Worm (Caenorhabditis elegans) whole organism, L3 larva: ENCODE data around the gene C18H7.1.

Source experiments
- R02D3.7 ChIP-seq: fragments of 150-350 bp; optimal IDR thresholded peaks from 2 replicates; lab custom pipeline; 2014; ENCODE audit warnings: missing biosample characterization, missing genetic modification characterization
- ZK546.5 ChIP-seq: sonication (generic microtip); optimal IDR thresholded peaks from 2 replicates; lab custom pipeline; 2017; ENCODE audit warnings: missing biosample characterization, missing genetic modification characterization
- ama-1 ChIP-seq: fragments of 150-350 bp; optimal IDR thresholded peaks from 2 replicates; lab custom pipeline; 2018
- ceh-28 ChIP-seq: fragments of 150-350 bp; optimal IDR thresholded peaks from 2 replicates; lab custom pipeline; 2014; ENCODE audit warnings: missing biosample characterization, missing genetic modification reagents, missing genetic modification characterization
- ceh-9 ChIP-seq: sonication (generic microtip); optimal IDR thresholded peaks from 2 replicates; lab custom pipeline; 2018; ENCODE audit warnings: missing biosample characterization, missing genetic modification characterization
- egl-5 ChIP-seq: fragments of 150-350 bp; optimal IDR thresholded peaks from 2 replicates; lab custom pipeline; 2017; ENCODE audit warnings: missing biosample characterization, missing genetic modification reagents, missing genetic modification characterization, inconsistent platforms
- elt-1 ChIP-seq: fragments of 150-350 bp; optimal IDR thresholded peaks from 2 replicates; lab custom pipeline; 2014; ENCODE audit warnings: missing biosample characterization, missing genetic modification characterization
- elt-2 ChIP-seq: sonication (generic microtip); optimal IDR thresholded peaks from 2 replicates; lab custom pipeline; 2016; ENCODE audit warnings: missing genetic modification reagents, mild to moderate bottlenecking, missing genetic modification characterization, missing compliant biosample characterization
- eor-1 ChIP-seq, 2 experiments: fragments of 150-350 bp; optimal IDR thresholded peaks; 2 replicates each; lab custom pipeline; 2014 to 2018; ENCODE audit warnings: missing biosample characterization in 2 of 2, missing genetic modification characterization in 2 of 2
- fkh-10 ChIP-seq: sonication (generic microtip); optimal IDR thresholded peaks from 2 replicates; lab custom pipeline; 2017; ENCODE audit warnings: missing biosample characterization, missing genetic modification reagents, missing genetic modification characterization
- fkh-2 ChIP-seq: fragments of 150-350 bp; optimal IDR thresholded peaks from 2 replicates; lab custom pipeline; 2014; ENCODE audit warnings: missing biosample characterization, missing genetic modification reagents, missing genetic modification characterization
- hmg-11 ChIP-seq: sonication (generic microtip); optimal IDR thresholded peaks from 2 replicates; lab custom pipeline; 2016; ENCODE audit warnings: missing genetic modification characterization, missing compliant biosample characterization
- jun-1 ChIP-seq: fragments of 150-350 bp; optimal IDR thresholded peaks from 2 replicates; lab custom pipeline; 2014; ENCODE audit warnings: missing biosample characterization, missing genetic modification reagents, missing genetic modification characterization
- lin-15B ChIP-seq: fragments of 150-350 bp; optimal IDR thresholded peaks from 2 replicates; lab custom pipeline; 2014; ENCODE audit warnings: missing biosample characterization, missing genetic modification characterization
- lin-39 ChIP-seq: fragments of 150-350 bp; optimal IDR thresholded peaks from 2 replicates; lab custom pipeline; 2018; ENCODE audit warnings: missing biosample characterization, missing genetic modification reagents, missing genetic modification characterization
- mdl-1 ChIP-seq: fragments of 150-350 bp; optimal IDR thresholded peaks from 2 replicates; lab custom pipeline; 2014; ENCODE audit warnings: missing biosample characterization, missing genetic modification characterization
- nfya-1 ChIP-seq: sonication (generic microtip); optimal IDR thresholded peaks from 2 replicates; lab custom pipeline; 2017; ENCODE audit warnings: missing genetic modification characterization, mild to moderate bottlenecking, missing compliant biosample characterization, antibody characterized with exemption, moderate library complexity; ENCODE audit not compliant: insufficient read depth
- nhr-11 ChIP-seq: fragments of 150-350 bp; optimal IDR thresholded peaks from 2 replicates; lab custom pipeline; 2014; ENCODE audit warnings: missing biosample characterization, missing genetic modification characterization
- nhr-12 ChIP-seq: fragments of 150-350 bp; optimal IDR thresholded peaks from 2 replicates; lab custom pipeline; 2014; ENCODE audit warnings: missing biosample characterization, missing genetic modification characterization
- nhr-23 ChIP-seq: fragments of 150-350 bp; optimal IDR thresholded peaks from 2 replicates; lab custom pipeline; 2014; ENCODE audit warnings: missing biosample characterization, missing genetic modification reagents, missing genetic modification characterization
- nhr-237 ChIP-seq: fragments of 150-350 bp; optimal IDR thresholded peaks from 2 replicates; lab custom pipeline; 2014; ENCODE audit warnings: missing biosample characterization, missing genetic modification characterization
- nhr-25 ChIP-seq: sonication (generic microtip); optimal IDR thresholded peaks from 2 replicates; lab custom pipeline; 2017; ENCODE audit warnings: missing biosample characterization, missing genetic modification characterization
- nhr-28 ChIP-seq: fragments of 150-350 bp; optimal IDR thresholded peaks from 2 replicates; lab custom pipeline; 2014; ENCODE audit warnings: missing biosample characterization, missing genetic modification characterization
- nhr-43 ChIP-seq: sonication (generic microtip); optimal IDR thresholded peaks from 2 replicates; lab custom pipeline; 2016; ENCODE audit warnings: mild to moderate bottlenecking, missing genetic modification characterization, missing compliant biosample characterization; ENCODE audit not compliant: poor library complexity, severe bottlenecking
- nhr-67 ChIP-seq: fragments of 150-350 bp; optimal IDR thresholded peaks from 2 replicates; lab custom pipeline; 2014; ENCODE audit warnings: missing biosample characterization, missing genetic modification characterization
- nhr-77 ChIP-seq: fragments of 150-350 bp; optimal IDR thresholded peaks from 2 replicates; lab custom pipeline; 2014; ENCODE audit warnings: missing biosample characterization, missing genetic modification characterization
- pha-4 ChIP-seq: fragments of 150-350 bp; optimal IDR thresholded peaks from 2 replicates; lab custom pipeline; 2014; ENCODE audit warnings: missing biosample characterization, missing genetic modification reagents, missing genetic modification characterization
- pqm-1 ChIP-seq: fragments of 150-350 bp; optimal IDR thresholded peaks from 2 replicates; lab custom pipeline; 2017; ENCODE audit warnings: missing biosample characterization, missing genetic modification characterization, inconsistent platforms
- skn-1 ChIP-seq: fragments of 150-350 bp; optimal IDR thresholded peaks from 2 replicates; lab custom pipeline; 2014; ENCODE audit warnings: missing biosample characterization, missing genetic modification characterization
- snpc-4 ChIP-seq: fragments of 150-350 bp; optimal IDR thresholded peaks from 2 replicates; lab custom pipeline; 2014; ENCODE audit warnings: missing biosample characterization, missing genetic modification characterization
- tbx-2 ChIP-seq: sonication (generic microtip); optimal IDR thresholded peaks from 2 replicates; lab custom pipeline; 2016; ENCODE audit warnings: mild to moderate bottlenecking, missing genetic modification characterization, missing compliant biosample characterization
- unc-39 ChIP-seq: sonication (generic microtip); optimal IDR thresholded peaks from 4 replicates; lab custom pipeline; 2017; ENCODE audit warnings: missing biosample characterization, missing genetic modification characterization
- unc-62 ChIP-seq: fragments of 150-350 bp; sonication (generic microtip); optimal IDR thresholded peaks from 4 replicates; lab custom pipeline; 2014; ENCODE audit warnings: missing biosample characterization, missing genetic modification reagents, missing genetic modification characterization
- ztf-11 ChIP-seq: fragments of 150-350 bp; optimal IDR thresholded peaks from 2 replicates; lab custom pipeline; 2014; ENCODE audit warnings: missing biosample characterization, missing genetic modification characterization
- ztf-4 ChIP-seq: fragments of 150-350 bp; optimal IDR thresholded peaks from 2 replicates; lab custom pipeline; 2014; ENCODE audit warnings: missing biosample characterization, missing genetic modification characterization

Gene C18H7.1

DNA sequence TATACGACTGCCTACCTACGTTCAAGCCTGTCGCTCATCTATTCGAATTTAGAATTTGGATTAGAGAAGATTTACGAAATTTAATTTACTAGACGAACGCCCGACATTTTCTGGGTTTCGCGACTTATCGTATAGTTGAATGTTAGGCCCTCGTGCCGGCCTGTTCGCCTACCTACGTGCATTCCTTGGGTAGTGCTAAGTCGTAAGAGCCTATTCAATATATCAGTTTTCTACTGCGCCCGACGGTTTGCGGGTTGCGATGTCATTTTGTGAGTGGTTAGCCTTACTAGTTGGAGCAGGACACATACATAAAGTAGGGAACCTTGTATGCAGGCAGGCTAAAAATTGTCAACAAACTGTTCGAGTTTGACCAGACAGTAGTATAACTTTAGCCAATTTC lies 7.6 kb downstream of the C18H7.1 start:
- no peak for TF ChIP-seq fkh-10
- no peak for TF ChIP-seq nhr-67
- no peak for TF ChIP-seq nhr-12
- TF ChIP-seq ceh-28 (tag; lab: Kevin White, UChicago) = no peak
- TF ChIP-seq ZK546.5 = no peak
- no peak for TF ChIP-seq nhr-11 (tag; lab: Kevin White, UChicago)
- no peak for TF ChIP-seq R02D3.7 (tag; lab: Kevin White, UChicago)
- TF ChIP-seq nhr-28 (tag; lab: Kevin White, UChicago) = no peak
- no peak for TF ChIP-seq jun-1 (tag; lab: Kevin White, UChicago)
- TF ChIP-seq elt-2 = no peak
- no peak for TF ChIP-seq ceh-9
- no peak for TF ChIP-seq lin-15B

DNA sequence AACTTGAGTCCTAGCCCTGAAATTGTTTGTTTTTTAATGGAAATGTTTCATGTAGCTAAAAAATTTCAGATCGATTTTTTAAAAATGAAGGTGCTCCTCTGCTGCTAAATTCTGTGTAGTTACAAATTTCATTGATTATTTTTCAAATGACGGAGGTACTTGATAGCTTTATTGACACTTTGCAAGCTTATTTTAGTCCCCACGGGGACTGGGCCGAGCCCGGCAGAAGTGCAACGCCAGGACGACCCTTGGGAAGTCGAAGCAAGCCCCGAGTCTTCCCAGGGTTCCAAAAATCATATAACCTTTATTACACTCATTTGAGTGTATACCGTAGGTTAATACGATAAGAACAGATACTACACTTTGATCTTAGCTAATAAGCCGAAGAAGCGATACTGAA lies 8.5 kb downstream of the C18H7.1 start:
- TF ChIP-seq skn-1 (tag; lab: Kevin White, UChicago) (no peak), ceh-28 (tag; lab: Kevin White, UChicago) (no peak)

DNA sequence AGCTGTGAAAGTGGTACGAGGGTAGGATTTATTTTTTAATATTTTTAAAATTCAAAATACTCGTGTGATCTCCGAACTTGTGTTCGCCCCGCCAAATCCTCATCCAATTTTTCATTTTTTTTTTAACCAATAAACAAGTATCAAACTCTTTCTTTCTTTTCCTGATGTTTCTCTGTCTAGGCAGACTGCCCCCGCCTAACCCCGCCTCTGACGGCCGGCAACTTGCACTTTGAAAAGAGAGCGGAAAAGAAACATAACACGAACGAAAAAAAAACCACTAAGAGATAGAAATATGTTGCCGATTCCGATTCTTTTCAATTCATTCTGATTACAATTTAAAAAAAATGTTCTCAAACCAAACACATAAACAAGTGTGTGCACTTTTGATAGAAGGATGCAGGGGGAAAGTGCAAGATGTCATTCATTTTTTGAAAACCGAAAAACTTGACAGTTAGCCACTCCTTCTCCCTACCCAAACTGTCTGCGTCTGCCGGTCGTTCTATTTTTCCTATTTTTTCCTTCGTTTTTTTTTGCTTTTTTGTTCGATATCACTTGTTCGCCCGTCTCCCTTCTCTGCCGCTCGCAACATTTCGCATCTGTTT lies 10.7 kb downstream of the C18H7.1 start:
- no peak for TF ChIP-seq lin-39 (tag; lab: Kevin White, UChicago)
- no peak for TF ChIP-seq ZK546.5
- no peak for TF ChIP-seq ceh-9
- no peak for TF ChIP-seq ztf-11 (tag; lab: Kevin White, UChicago)
- no peak for TF ChIP-seq ceh-28 (tag; lab: Kevin White, UChicago)
- no peak for TF ChIP-seq elt-1 (tag; lab: Kevin White, UChicago)
- no peak for TF ChIP-seq ztf-4 (tag; lab: Kevin White, UChicago)
- no peak for TF ChIP-seq pha-4 (tag; lab: Kevin White, UChicago)
- TF ChIP-seq nhr-25 (tag; lab: Kevin White, UChicago) = no peak
- TF ChIP-seq tbx-2 (tag; lab: Kevin White, UChicago) = no peak
- TF ChIP-seq pqm-1 = no peak
- TF ChIP-seq fkh-10 = no peak

DNA sequence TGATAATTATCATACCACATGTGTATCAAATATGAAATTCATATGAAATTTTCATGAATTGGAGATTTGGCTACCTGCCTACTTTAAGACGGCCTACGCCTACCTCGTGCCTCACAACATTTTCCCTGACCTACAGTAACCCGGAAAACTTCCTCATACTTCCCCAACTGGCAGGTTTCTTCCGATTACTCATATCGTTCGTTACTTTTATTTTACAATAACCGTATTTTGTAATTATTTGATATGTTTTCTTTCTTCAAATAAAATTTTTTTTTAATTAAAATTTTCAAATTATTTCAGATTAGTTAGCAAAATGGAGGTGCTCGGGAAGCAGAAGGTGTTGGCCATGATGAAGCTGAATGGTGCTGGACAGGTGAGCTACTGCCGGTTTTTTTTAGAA lies 11.9 kb downstream of the C18H7.1 start, which contains the start of gene nhr-76:
Gene nhr-76 (plus strand): TSS at position 301 of the 400 bp plus-strand sequence.
- TF ChIP-seq egl-5 (tag; lab: Kevin White, UChicago) (no peak), mdl-1 (no peak), nfya-1 (tag; lab: Kevin White, UChicago) (no peak), fkh-2 (tag; lab: Kevin White, UChicago) (no peak), lin-39 (tag; lab: Kevin White, UChicago) (no peak), R02D3.7 (tag; lab: Kevin White, UChicago) (no peak), nhr-77 (tag; lab: Kevin White, UChicago) (no peak), eor-1 (tag; optimal IDR thresholded peaks at IDR 0.05; lab: Kevin White, UChicago) (no peak), skn-1 (tag; lab: Kevin White, UChicago) (no peak), hmg-11 (tag; lab: Kevin White, UChicago) (no peak), ama-1 (no peak)

DNA sequence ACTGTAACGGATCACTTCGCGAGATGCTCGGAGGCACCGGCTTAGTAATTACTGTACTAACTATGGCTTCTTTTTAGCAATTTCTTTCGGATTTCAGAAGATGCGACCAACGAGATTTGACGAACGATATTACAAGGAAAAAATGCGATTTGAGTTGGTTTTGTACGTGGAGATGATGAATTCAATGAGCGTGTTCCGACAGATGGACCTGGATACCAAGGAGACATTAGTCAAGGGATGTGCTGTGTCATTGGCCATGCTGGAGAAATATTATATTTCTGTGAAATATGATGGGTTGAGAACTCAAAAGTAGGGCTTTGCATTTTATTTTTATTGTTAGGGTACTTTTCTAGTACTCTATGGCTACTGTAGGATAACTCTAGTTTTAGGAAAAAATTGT lies 15.3 kb downstream of the C18H7.1 start:
- TF ChIP-seq nhr-23 (tag; lab: Kevin White, UChicago) (no peak), ZK546.5 (no peak), nfya-1 (tag; lab: Kevin White, UChicago) (no peak), elt-1 (tag; lab: Kevin White, UChicago) (no peak)

DNA sequence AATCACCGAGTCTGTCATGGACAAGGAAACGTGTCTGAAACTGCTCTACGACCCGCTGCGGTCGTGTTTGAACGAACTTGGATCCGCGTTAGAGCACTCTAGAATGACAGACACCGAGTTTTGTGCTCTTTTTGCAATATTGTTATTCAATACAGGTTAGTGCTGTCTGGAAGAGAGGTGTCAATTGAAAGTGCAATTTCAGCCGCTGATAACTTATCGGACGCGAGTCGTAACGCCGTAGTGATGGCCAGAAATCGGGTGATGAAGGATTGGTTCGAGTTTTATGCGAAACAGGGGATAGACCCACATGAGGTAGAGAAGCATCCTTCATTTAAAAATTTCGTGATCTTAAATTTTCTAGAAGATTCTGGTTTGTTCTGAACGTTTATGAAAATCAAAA lies 16.5 kb downstream of the C18H7.1 start:
- TF ChIP-seq snpc-4 (tag; lab: Kevin White, UChicago) (no peak), elt-2 (peak; percentile 29)
- TF ChIP-seq, all 47 proteins: peak for 1

DNA sequence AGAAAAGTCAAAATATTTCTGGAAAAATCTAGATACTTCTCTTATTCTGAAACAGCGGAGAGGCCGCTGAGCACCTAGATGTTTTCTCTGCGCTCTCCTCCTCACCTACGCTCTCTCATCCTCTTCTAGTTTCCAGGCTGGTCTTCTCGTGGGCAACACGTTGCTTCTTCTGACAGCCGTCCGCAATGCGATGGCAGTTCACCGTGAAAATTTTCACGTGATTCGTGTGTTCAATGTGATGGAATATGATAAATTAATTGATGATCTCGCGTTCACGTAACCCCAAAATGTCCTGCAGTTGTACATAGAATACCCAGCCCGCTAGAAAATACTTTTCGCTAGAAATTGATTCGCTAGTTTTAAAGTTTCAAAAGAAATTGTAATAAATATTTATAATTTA lies 18.2 kb downstream of the C18H7.1 start:
- TF ChIP-seq ztf-11 (tag; lab: Kevin White, UChicago) (no peak), nhr-237 (tag; lab: Kevin White, UChicago) (no peak), snpc-4 (tag; lab: Kevin White, UChicago) (no peak), pha-4 (tag; lab: Kevin White, UChicago) (no peak), nhr-25 (tag; lab: Kevin White, UChicago) (no peak), nhr-28 (tag; lab: Kevin White, UChicago) (no peak), ztf-4 (tag; lab: Kevin White, UChicago) (no peak), unc-62 (GFP tag; lab: Kevin White, UChicago) (no peak), nfya-1 (tag; lab: Kevin White, UChicago) (no peak), unc-39 (tag; lab: Kevin White, UChicago) (no peak), nhr-23 (tag; lab: Kevin White, UChicago) (no peak), nhr-43 (tag; lab: Kevin White, UChicago) (no peak), nhr-67 (no peak)
